Worm (Caenorhabditis elegans): ENCODE measurements around the gene rps-18.

rps-18 gene

DNA sequence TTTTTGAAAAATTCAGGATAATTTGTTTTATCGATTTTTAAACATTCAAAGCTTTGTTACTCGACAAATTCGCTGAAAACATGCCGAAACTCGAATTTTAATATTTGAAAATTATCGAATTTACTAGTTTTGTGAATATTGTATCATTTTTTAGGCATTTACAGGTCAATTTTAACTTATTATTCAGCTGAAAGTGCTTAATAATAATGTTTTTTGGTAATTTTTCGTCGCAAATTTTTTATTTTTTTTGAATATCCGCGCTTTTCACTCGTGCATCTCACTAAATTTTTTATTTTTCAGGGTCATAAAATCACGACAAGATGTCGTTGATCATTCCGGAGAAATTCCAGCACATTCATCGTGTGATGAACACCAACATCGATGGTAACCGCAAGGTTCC lies at the start of gene rps-18:
TSS of gene rps-18 (plus strand) at position 301 of the 400 bp plus-strand sequence.
- TF ChIP-seq hmg-4 (GFP tag; optimal IDR thresholded peaks at IDR 0.05): no peak
- no peak for TF ChIP-seq ceh-13 (GFP tag; optimal IDR thresholded peaks at IDR 0.05)
- no peak for TF ChIP-seq tbx-37 (GFP tag; conservative IDR thresholded peaks at IDR 0.05)
- no peak for TF ChIP-seq ceh-36 (tag; optimal IDR thresholded peaks at IDR 0.05)
- no peak for TF ChIP-seq B0310.2 (tag; optimal IDR thresholded peaks at IDR 0.05)
- TF ChIP-seq flt-1 (GFP tag; IDR thresholded peaks at IDR 0.05): no peak
- TF ChIP-seq tbx-11 (GFP tag; IDR thresholded peaks at IDR 0.05): no peak
- no peak for TF ChIP-seq pes-1 (GFP tag; IDR thresholded peaks at IDR 0.05)
- no peak for TF ChIP-seq ama-1 (optimal IDR thresholded peaks at IDR 0.05)
- no peak for TF ChIP-seq F13C5.2 (tag; optimal IDR thresholded peaks at IDR 0.05)
- TF ChIP-seq sea-1 (GFP tag; conservative IDR thresholded peaks at IDR 0.05): no peak
- no peak for TF ChIP-seq hnd-1 (tag; optimal IDR thresholded peaks at IDR 0.05)
- no peak for TF ChIP-seq ets-7 (tag; optimal IDR thresholded peaks at IDR 0.05)
- no peak for TF ChIP-seq scrt-1 (GFP tag; IDR thresholded peaks at IDR 0.05)
- TF ChIP-seq hmbx-1 (tag; optimal IDR thresholded peaks at IDR 0.05): no peak
- no peak for TF ChIP-seq tra-4 (tag; optimal IDR thresholded peaks at IDR 0.05)
- TF ChIP-seq aly-1 (tag; optimal IDR thresholded peaks at IDR 0.05): no peak

DNA sequence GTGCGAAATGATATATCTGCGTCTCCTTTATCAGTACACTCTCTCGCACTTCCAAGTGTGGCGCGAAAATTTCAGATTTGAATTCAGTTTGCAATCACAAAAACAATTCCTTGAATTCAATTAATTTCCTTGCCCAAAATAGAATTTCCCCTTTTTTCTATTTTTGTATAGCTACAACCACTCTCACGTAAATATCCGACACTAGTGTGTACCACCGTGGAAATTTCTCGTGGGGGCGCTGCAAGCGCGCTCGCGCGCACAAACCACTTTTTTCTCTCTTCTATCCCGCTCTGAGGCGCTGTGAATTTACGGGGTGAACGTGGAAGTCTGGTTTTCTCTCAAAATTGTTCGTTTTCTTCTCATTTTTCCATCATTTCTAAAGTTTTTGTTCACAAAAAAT lies 43.9 kb upstream of the rps-18 start, which contains the start of gene Y57G11C.8:
TSS of gene Y57G11C.8 (plus strand) at position 301 of the 400 bp plus-strand sequence.
- TF ChIP-seq pes-1 (GFP tag; IDR thresholded peaks at IDR 0.05): no peak
- no peak for TF ChIP-seq tbx-11 (GFP tag; IDR thresholded peaks at IDR 0.05)
- TF ChIP-seq flt-1 (GFP tag; IDR thresholded peaks at IDR 0.05): no peak
- TF ChIP-seq ama-1 (optimal IDR thresholded peaks at IDR 0.05): no peak
- TF ChIP-seq tbx-37 (GFP tag; conservative IDR thresholded peaks at IDR 0.05): no peak
- TF ChIP-seq hnd-1 (tag; optimal IDR thresholded peaks at IDR 0.05): no peak
- no peak for TF ChIP-seq sea-1 (GFP tag; conservative IDR thresholded peaks at IDR 0.05)
- TF ChIP-seq B0310.2 (tag; optimal IDR thresholded peaks at IDR 0.05): no peak
- TF ChIP-seq hmg-4 (GFP tag; optimal IDR thresholded peaks at IDR 0.05): no peak
- TF ChIP-seq ets-7 (tag; optimal IDR thresholded peaks at IDR 0.05): no peak
- no peak for TF ChIP-seq scrt-1 (GFP tag; IDR thresholded peaks at IDR 0.05)
- TF ChIP-seq ceh-13 (GFP tag; optimal IDR thresholded peaks at IDR 0.05): no peak
- TF ChIP-seq aly-1 (tag; optimal IDR thresholded peaks at IDR 0.05): no peak
- no peak for TF ChIP-seq tra-4 (tag; optimal IDR thresholded peaks at IDR 0.05)
- no peak for TF ChIP-seq ceh-36 (tag; optimal IDR thresholded peaks at IDR 0.05)
- TF ChIP-seq hmbx-1 (tag; optimal IDR thresholded peaks at IDR 0.05): no peak
- no peak for TF ChIP-seq F13C5.2 (tag; optimal IDR thresholded peaks at IDR 0.05)

DNA sequence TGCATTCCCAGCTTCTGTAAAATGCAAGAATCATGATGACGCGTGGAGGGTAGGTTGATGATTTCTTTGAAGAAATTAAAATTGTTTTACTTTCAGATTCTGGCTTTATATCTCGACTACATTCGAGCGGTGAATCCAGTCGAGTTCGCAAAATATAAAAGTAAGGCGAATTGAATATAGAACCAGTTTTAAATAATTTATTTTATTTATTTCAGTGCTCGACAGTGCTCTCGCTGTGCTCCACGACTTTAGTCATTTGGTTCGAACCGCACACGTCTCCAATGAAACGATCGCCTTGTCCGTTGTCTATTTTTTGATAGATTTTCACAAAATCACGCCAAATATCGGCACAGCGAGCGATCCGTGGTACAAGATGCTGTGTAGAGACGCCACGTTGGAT lies 43.3 kb upstream of the rps-18 start, which contains the start of gene Y57G11C.1130:
TSS of gene Y57G11C.1130 (plus strand) at position 301 of the 400 bp plus-strand sequence.
- TF ChIP-seq scrt-1 (GFP tag; IDR thresholded peaks at IDR 0.05) (no peak), pes-1 (GFP tag; IDR thresholded peaks at IDR 0.05) (no peak), tra-4 (tag; optimal IDR thresholded peaks at IDR 0.05) (no peak), tbx-11 (GFP tag; IDR thresholded peaks at IDR 0.05) (no peak)

DNA sequence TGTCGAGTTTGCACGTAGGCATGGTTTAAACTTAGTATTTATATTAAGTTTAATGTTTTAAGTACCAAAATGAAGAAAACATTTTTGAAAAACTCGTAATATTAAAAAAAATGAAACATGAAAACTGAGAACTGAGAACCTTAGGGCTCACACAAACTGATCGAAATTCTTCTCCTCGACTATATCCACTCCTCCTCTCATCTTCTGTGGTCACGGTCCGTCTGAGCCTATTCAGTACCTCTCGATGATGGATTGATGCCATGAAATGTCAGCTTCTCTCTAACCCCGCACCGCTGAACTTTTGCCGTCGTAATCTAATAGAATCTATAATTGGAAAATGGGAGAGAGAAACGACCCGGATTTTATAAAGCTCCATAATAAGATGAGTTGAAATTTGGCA lies 41.0 kb upstream of the rps-18 start, which contains the start of gene nlp-56:
TSS of gene nlp-56 (minus strand) at position 257 of the 400 bp plus-strand sequence.
- TF ChIP-seq ama-1 (optimal IDR thresholded peaks at IDR 0.05): no peak
- no peak for TF ChIP-seq sea-1 (GFP tag; conservative IDR thresholded peaks at IDR 0.05)
- no peak for TF ChIP-seq ceh-13 (GFP tag; optimal IDR thresholded peaks at IDR 0.05)
- TF ChIP-seq flt-1 (GFP tag; IDR thresholded peaks at IDR 0.05): no peak
- no peak for TF ChIP-seq pes-1 (GFP tag; IDR thresholded peaks at IDR 0.05)
- no peak for TF ChIP-seq scrt-1 (GFP tag; IDR thresholded peaks at IDR 0.05)
- no peak for TF ChIP-seq tbx-37 (GFP tag; conservative IDR thresholded peaks at IDR 0.05)
- TF ChIP-seq aly-1 (tag; optimal IDR thresholded peaks at IDR 0.05): no peak
- TF ChIP-seq ceh-36 (tag; optimal IDR thresholded peaks at IDR 0.05): no peak
- no peak for TF ChIP-seq tra-4 (tag; optimal IDR thresholded peaks at IDR 0.05)
- no peak for TF ChIP-seq hmg-4 (GFP tag; optimal IDR thresholded peaks at IDR 0.05)
- no peak for TF ChIP-seq tbx-11 (GFP tag; IDR thresholded peaks at IDR 0.05)
- TF ChIP-seq hnd-1 (tag; optimal IDR thresholded peaks at IDR 0.05): no peak
- TF ChIP-seq hmbx-1 (tag; optimal IDR thresholded peaks at IDR 0.05): no peak
- no peak for TF ChIP-seq B0310.2 (tag; optimal IDR thresholded peaks at IDR 0.05)
- TF ChIP-seq ets-7 (tag; optimal IDR thresholded peaks at IDR 0.05): no peak
- no peak for TF ChIP-seq F13C5.2 (tag; optimal IDR thresholded peaks at IDR 0.05)

DNA sequence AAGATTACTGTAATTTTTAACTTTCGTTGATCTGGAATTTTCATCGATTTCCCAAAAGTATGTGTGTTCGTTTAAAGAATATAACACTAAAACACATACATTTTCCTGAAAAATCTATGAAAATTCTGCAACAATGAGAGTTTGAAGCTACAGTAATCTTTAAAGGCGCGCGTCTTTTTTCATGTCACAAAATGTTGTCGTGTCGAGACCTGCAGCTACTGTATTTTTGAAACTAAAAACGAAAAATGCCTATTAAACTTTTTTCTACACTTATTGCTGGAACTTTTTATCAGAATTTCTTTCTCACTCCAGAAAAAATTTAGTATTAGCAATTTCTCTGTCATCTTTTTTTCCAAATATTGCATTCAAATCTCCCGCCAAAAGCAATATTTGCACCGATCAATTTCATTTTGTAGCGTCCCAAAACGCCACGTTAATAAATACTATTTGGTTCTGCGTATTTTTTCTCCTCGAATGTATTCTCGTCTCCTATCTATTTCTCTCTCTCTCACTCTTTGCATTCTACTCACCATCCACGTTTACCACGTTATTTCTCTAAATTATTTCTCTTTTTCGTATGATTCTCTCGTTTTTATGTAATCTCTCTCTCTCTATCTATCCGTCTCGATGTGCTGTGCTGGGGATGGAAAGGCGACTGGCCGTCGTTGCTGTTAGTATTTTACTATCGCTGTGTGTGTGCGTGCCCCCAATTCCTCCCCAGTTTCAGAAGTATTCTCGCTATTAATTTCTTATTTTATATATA lies 38.9 kb upstream of the rps-18 start, which contains the start of gene melo-1:
TSS of gene melo-1 (plus strand) at position 658 of the 763 bp plus-strand sequence.
- TF ChIP-seq hmg-4 (GFP tag; optimal IDR thresholded peaks at IDR 0.05) (no peak), F13C5.2 (tag; optimal IDR thresholded peaks at IDR 0.05) (no peak), sea-1 (GFP tag; conservative IDR thresholded peaks at IDR 0.05) (no peak), ama-1 (optimal IDR thresholded peaks at IDR 0.05) (no peak), flt-1 (GFP tag; IDR thresholded peaks at IDR 0.05) (no peak), aly-1 (tag; optimal IDR thresholded peaks at IDR 0.05) (no peak), tra-4 (tag; optimal IDR thresholded peaks at IDR 0.05) (no peak)

DNA sequence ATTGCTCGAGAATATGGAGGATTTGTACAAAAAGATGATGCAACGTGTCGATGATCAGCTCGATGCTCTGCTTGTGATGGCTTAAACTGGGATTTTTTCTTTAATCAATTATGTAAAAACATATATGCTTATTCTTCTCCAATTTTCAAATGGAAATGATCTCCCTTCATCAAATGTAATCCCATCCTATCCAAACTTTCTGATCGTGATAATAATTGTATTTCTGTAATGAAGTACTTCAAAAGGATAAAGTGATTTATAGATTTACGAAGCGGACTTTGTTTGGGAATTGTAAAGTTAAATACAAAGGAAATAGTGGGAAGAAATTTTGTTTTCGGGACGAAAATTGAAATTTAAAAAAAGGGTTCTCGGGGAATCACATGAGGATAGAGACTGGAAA lies 34.9 kb upstream of the rps-18 start:
- TF ChIP-seq ets-7 (tag; optimal IDR thresholded peaks at IDR 0.05): no peak
- TF ChIP-seq tra-4 (tag; optimal IDR thresholded peaks at IDR 0.05): no peak
- no peak for TF ChIP-seq flt-1 (GFP tag; IDR thresholded peaks at IDR 0.05)
- no peak for TF ChIP-seq scrt-1 (GFP tag; IDR thresholded peaks at IDR 0.05)
- TF ChIP-seq B0310.2 (tag; optimal IDR thresholded peaks at IDR 0.05): no peak
- TF ChIP-seq hmbx-1 (tag; optimal IDR thresholded peaks at IDR 0.05): no peak
- TF ChIP-seq ceh-36 (tag; optimal IDR thresholded peaks at IDR 0.05): no peak
- no peak for TF ChIP-seq tbx-11 (GFP tag; IDR thresholded peaks at IDR 0.05)
- TF ChIP-seq sea-1 (GFP tag; conservative IDR thresholded peaks at IDR 0.05): no peak

DNA sequence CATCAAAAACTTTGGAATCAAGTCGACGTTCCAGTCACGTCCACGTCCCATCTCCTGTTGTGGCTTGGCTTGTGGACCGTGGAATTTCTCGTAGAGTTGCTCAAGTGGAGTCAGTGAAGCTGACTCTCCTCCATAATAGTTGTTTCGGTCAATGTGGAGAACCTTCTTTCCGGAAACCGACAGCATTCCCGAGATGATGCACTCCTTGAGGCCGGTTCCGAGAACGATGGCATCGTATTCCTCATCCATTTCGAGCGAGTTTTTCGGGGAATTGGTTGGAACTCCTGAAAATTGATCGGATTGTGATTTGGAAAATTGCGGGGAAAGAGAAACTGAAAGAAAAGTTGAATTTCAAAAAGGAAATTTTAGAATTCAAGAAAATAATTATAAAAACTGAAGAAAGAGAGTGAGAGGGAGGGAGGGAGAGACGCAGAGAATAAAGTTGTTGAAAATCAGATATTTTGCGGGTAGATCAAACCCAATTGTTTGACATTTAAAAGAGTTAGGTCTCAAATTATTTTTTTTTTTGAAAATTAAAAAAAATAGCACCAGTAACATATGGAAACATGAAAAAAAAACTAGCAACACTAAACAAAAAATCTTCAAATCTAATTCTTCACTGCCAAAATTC lies 32.8 kb upstream of the rps-18 start, which contains the start of gene gdi-1:
TSS of gene gdi-1 (minus strand) at position 286 of the 631 bp plus-strand sequence.
- TF ChIP-seq F13C5.2 (tag; optimal IDR thresholded peaks at IDR 0.05): no peak
- no peak for TF ChIP-seq tbx-11 (GFP tag; IDR thresholded peaks at IDR 0.05)
- TF ChIP-seq ets-7 (tag; optimal IDR thresholded peaks at IDR 0.05): no peak
- TF ChIP-seq ceh-36 (tag; optimal IDR thresholded peaks at IDR 0.05): no peak
- no peak for TF ChIP-seq tra-4 (tag; optimal IDR thresholded peaks at IDR 0.05)
- no peak for TF ChIP-seq ceh-13 (GFP tag; optimal IDR thresholded peaks at IDR 0.05)
- TF ChIP-seq ama-1 (optimal IDR thresholded peaks at IDR 0.05): no peak
- TF ChIP-seq hmg-4 (GFP tag; optimal IDR thresholded peaks at IDR 0.05): no peak
- no peak for TF ChIP-seq scrt-1 (GFP tag; IDR thresholded peaks at IDR 0.05)
- no peak for TF ChIP-seq B0310.2 (tag; optimal IDR thresholded peaks at IDR 0.05)

Measured in whole organism, early embryonic.